Fruit fly (Drosophila melanogaster) whole organism, embryonic: ENCODE results near the gene swa.
A peak's percentile ranks its signal among the peaks of the same experiment; 100 is the strongest.
"Not testable (repeated sequence)": the region's sequence is repeated elsewhere in the genome, so short reads cannot be mapped to it uniquely, and the experiment has no call there.

Experiments used
- CG11398 ChIP-seq: fragments of 200-800 bp; sonication (Bioruptor generic); optimal IDR thresholded peaks from 2 replicates; lab custom pipeline; 2016; ENCODE audit warnings: missing biosample characterization, missing genetic modification characterization
- CG12391 ChIP-seq: fragments of 200-800 bp; sonication (Bioruptor generic); optimal IDR thresholded peaks from 3 replicates; lab custom pipeline; 2018; ENCODE audit warnings: missing biosample characterization, mild to moderate bottlenecking, missing genetic modification characterization, moderate library complexity
- CG14965 ChIP-seq: fragments of 200-800 bp; sonication (Bioruptor generic); optimal IDR thresholded peaks from 2 replicates; lab custom pipeline; 2016; ENCODE audit warnings: missing biosample characterization, missing genetic modification characterization, borderline replicate concordance
- CG15601 ChIP-seq: fragments of 200-800 bp; sonication (Bioruptor generic); optimal IDR thresholded peaks from 3 replicates; lab custom pipeline; 2019; ENCODE audit warnings: missing biosample characterization, mild to moderate bottlenecking, missing genetic modification characterization, moderate library complexity
- CG15696 ChIP-seq: fragments of 200-800 bp; sonication (Bioruptor generic); optimal IDR thresholded peaks from 2 replicates; lab custom pipeline; 2019; ENCODE audit warnings: missing biosample characterization, mild to moderate bottlenecking, missing genetic modification characterization, moderate library complexity
- CG16779 ChIP-seq: fragments of 200-800 bp; sonication (Bioruptor generic); IDR thresholded peaks from 2 replicates; pipeline ENCODE4 v1.3.6; 2022; ENCODE audit warnings: missing biosample characterization, missing genetic modification characterization
- CG16813 ChIP-seq: fragments of 200-800 bp; sonication (Bioruptor generic); IDR thresholded peaks from 3 replicates; pipeline ENCODE4 v1.3.6; 2022; ENCODE audit warnings: missing biosample characterization, missing genetic modification characterization; ENCODE audit not compliant: partially characterized antibody
- CG18011 ChIP-seq: fragments of 200-800 bp; sonication (Bioruptor generic); optimal IDR thresholded peaks from 2 replicates; lab custom pipeline; 2017; ENCODE audit warnings: missing biosample characterization, missing genetic modification characterization, mild to moderate bottlenecking, moderate library complexity, missing genotype
- CG31388 ChIP-seq: fragments of 200-800 bp; sonication (Bioruptor generic); optimal IDR thresholded peaks from 2 replicates; lab custom pipeline; 2016; ENCODE audit warnings: missing biosample characterization, missing genetic modification characterization
- CG3281 ChIP-seq: fragments of 200-800 bp; sonication (Bioruptor generic); optimal IDR thresholded peaks from 3 replicates; lab custom pipeline; 2017; ENCODE audit warnings: missing biosample characterization, mild to moderate bottlenecking, missing genetic modification characterization
- CG33213 ChIP-seq: fragments of 200-800 bp; sonication (Bioruptor generic); optimal IDR thresholded peaks from 3 replicates; lab custom pipeline; 2016; ENCODE audit warnings: missing biosample characterization, missing genetic modification characterization
- CG4730 ChIP-seq: fragments of 200-800 bp; sonication (Bioruptor generic); IDR thresholded peaks from 2 replicates; pipeline ENCODE4 v1.3.6; 2022; ENCODE audit warnings: missing biosample characterization, missing genetic modification characterization
- CG7372 ChIP-seq: fragments of 200-800 bp; sonication (Bioruptor generic); IDR thresholded peaks from 2 replicates; pipeline ENCODE4 v1.3.6; 2022; ENCODE audit warnings: missing biosample characterization, missing genetic modification characterization
- CG7745 ChIP-seq: fragments of 200-800 bp; sonication (Bioruptor generic); optimal IDR thresholded peaks from 2 replicates; lab custom pipeline; 2018; ENCODE audit warnings: missing biosample characterization, mild to moderate bottlenecking, missing genetic modification characterization, moderate library complexity
- CG7786 ChIP-seq: fragments of 200-800 bp; sonication (Bioruptor generic); optimal IDR thresholded peaks from 2 replicates; lab custom pipeline; 2016; ENCODE audit warnings: missing biosample characterization, missing genetic modification characterization
- CG7987 ChIP-seq: fragments of 200-800 bp; sonication (Bioruptor generic); optimal IDR thresholded peaks from 2 replicates; lab custom pipeline; 2018; ENCODE audit warnings: missing biosample characterization, mild to moderate bottlenecking, missing genetic modification characterization, moderate library complexity
- CG9437 ChIP-seq: fragments of 200-800 bp; sonication (Bioruptor generic); optimal IDR thresholded peaks from 2 replicates; lab custom pipeline; 2018; ENCODE audit warnings: missing biosample characterization, mild to moderate bottlenecking, missing genetic modification characterization
- CG9932 ChIP-seq: fragments of 200-800 bp; sonication (Bioruptor generic); IDR thresholded peaks from 2 replicates; pipeline ENCODE4 v1.3.6; 2022; ENCODE audit warnings: missing biosample characterization, missing genetic modification characterization
- CoRest ChIP-seq: fragments of 200-800 bp; sonication (Bioruptor generic); optimal IDR thresholded peaks from 3 replicates; lab custom pipeline; 2018; ENCODE audit warnings: missing biosample characterization, mild to moderate bottlenecking, missing genetic modification characterization, moderate library complexity
- D ChIP-seq, 2 experiments: fragments of 200-800 bp in 1 of 2; fragments of >200 bp in 1 of 2; sonication (Bioruptor generic) in 1 of 2; optimal IDR thresholded peaks; 2 replicates in 1 of 2; 3 replicates in 1 of 2; lab custom pipeline; 2017; ENCODE audit warnings: mild to moderate bottlenecking in 1 of 2, missing biosample characterization in 1 of 2, missing genetic modification characterization in 1 of 2, missing genetic modification reagents in 1 of 2
- Fer2 ChIP-seq: fragments of 200-800 bp; sonication (Bioruptor generic); optimal IDR thresholded peaks from 2 replicates; lab custom pipeline; 2018; ENCODE audit warnings: missing biosample characterization, mild to moderate bottlenecking, missing genetic modification characterization, moderate library complexity
- Gsc ChIP-seq: fragments of 200-800 bp; sonication (Bioruptor generic); IDR thresholded peaks from 2 replicates; pipeline ENCODE4 v1.3.6; 2022; ENCODE audit warnings: missing biosample characterization, missing genetic modification characterization
- H2.0 ChIP-seq: fragments of 200-800 bp; sonication (Bioruptor generic); IDR thresholded peaks from 2 replicates; pipeline ENCODE4 v1.3.6; 2022; ENCODE audit warnings: missing biosample characterization, missing genetic modification characterization
- Hr39 ChIP-seq: fragments of >200 bp; optimal IDR thresholded peaks from 2 replicates; lab custom pipeline; 2017
- Kr ChIP-seq: fragments of 200-800 bp; sonication (Bioruptor generic); optimal IDR thresholded peaks from 2 replicates; lab custom pipeline; 2017; ENCODE audit warnings: missing biosample characterization, mild to moderate bottlenecking, missing genetic modification characterization
- NC2α ChIP-seq: fragments of 200-800 bp; sonication (Bioruptor generic); optimal IDR thresholded peaks from 2 replicates; lab custom pipeline; 2016; ENCODE audit warnings: missing biosample characterization, missing genetic modification characterization
- NC2β ChIP-seq: fragments of 200-800 bp; sonication (Bioruptor generic); optimal IDR thresholded peaks from 2 replicates; lab custom pipeline; 2016; ENCODE audit warnings: missing biosample characterization, missing genetic modification characterization
- PHDP ChIP-seq: fragments of 200-800 bp; sonication (Bioruptor generic); optimal IDR thresholded peaks from 3 replicates; lab custom pipeline; 2018; ENCODE audit warnings: missing biosample characterization, mild to moderate bottlenecking, missing genetic modification characterization, moderate library complexity
- Ravus ChIP-seq: fragments of 200-800 bp; sonication (Bioruptor generic); IDR thresholded peaks from 2 replicates; pipeline ENCODE4 v1.3.6; 2022; ENCODE audit warnings: missing biosample characterization, missing genetic modification characterization
- Spps ChIP-seq: fragments of 200-800 bp; sonication (Bioruptor generic); optimal IDR thresholded peaks from 2 replicates; lab custom pipeline; 2018; ENCODE audit warnings: missing biosample characterization, mild to moderate bottlenecking, missing genetic modification characterization
- Vsx1 ChIP-seq: fragments of 200-800 bp; sonication (Bioruptor generic); optimal IDR thresholded peaks from 2 replicates; lab custom pipeline; 2017; ENCODE audit warnings: missing biosample characterization, mild to moderate bottlenecking, missing genetic modification characterization, missing genetic modification reagents
- amos ChIP-seq: fragments of 200-800 bp; sonication (Bioruptor generic); IDR thresholded peaks from 2 replicates; pipeline ENCODE4 v1.3.6; 2022; ENCODE audit warnings: missing biosample characterization, missing genetic modification characterization; ENCODE audit not compliant: partially characterized antibody
- az2 ChIP-seq: fragments of 200-800 bp; sonication (Bioruptor generic); optimal IDR thresholded peaks from 3 replicates; lab custom pipeline; 2016; ENCODE audit warnings: missing biosample characterization, missing genetic modification characterization
- cg ChIP-seq: fragments of 200-800 bp; sonication (Bioruptor generic); optimal IDR thresholded peaks from 3 replicates; lab custom pipeline; 2019; ENCODE audit warnings: missing biosample characterization, mild to moderate bottlenecking, missing genetic modification characterization, moderate library complexity
- ci ChIP-seq: fragments of 200-800 bp; sonication (Bioruptor generic); IDR thresholded peaks from 3 replicates; pipeline ENCODE4 v1.3.6; 2022; ENCODE audit warnings: missing biosample characterization, missing genetic modification characterization
- corto ChIP-seq: fragments of 200-800 bp; sonication (Bioruptor generic); optimal IDR thresholded peaks from 2 replicates; lab custom pipeline; 2016; ENCODE audit warnings: missing biosample characterization, mild to moderate bottlenecking, missing genetic modification characterization, moderate library complexity
- crp ChIP-seq, 2 experiments: fragments of 200-800 bp; sonication (Bioruptor generic); optimal IDR thresholded peaks; 2 replicates in 1 of 2; 3 replicates in 1 of 2; lab custom pipeline; 2017; ENCODE audit warnings: missing biosample characterization in 2 of 2, missing genetic modification characterization in 2 of 2, mild to moderate bottlenecking in 1 of 2, moderate library complexity in 1 of 2
- fu2 ChIP-seq: fragments of 200-800 bp; sonication (Bioruptor generic); optimal IDR thresholded peaks from 2 replicates; lab custom pipeline; 2016; ENCODE audit warnings: missing biosample characterization, missing genetic modification characterization
- hkb ChIP-seq, 2 experiments: fragments of 200-800 bp in 1 of 2; fragments of >200 bp in 1 of 2; sonication (Bioruptor generic) in 1 of 2; IDR thresholded peaks in 1 of 2; optimal IDR thresholded peaks in 1 of 2; 2 replicates each; pipeline versions ENCODE4 v1.3.6 to Lab custom; 2017 to 2022; ENCODE audit warnings: missing biosample characterization in 1 of 2, missing genetic modification characterization in 1 of 2
- kni ChIP-seq: fragments of 200-800 bp; sonication (Bioruptor generic); optimal IDR thresholded peaks from 3 replicates; lab custom pipeline; 2017; ENCODE audit warnings: mild to moderate bottlenecking, missing biosample characterization, missing genetic modification reagents, missing genetic modification characterization
- mirr ChIP-seq: fragments of 200-800 bp; sonication (Bioruptor generic); optimal IDR thresholded peaks from 3 replicates; lab custom pipeline; 2018; ENCODE audit warnings: missing biosample characterization, mild to moderate bottlenecking, missing genetic modification characterization
- p53 ChIP-seq: fragments of 200-800 bp; sonication (Bioruptor generic); optimal IDR thresholded peaks from 2 replicates; lab custom pipeline; 2016; ENCODE audit warnings: missing biosample characterization, missing genetic modification characterization
- schlank ChIP-seq: fragments of 200-800 bp; sonication (Bioruptor generic); optimal IDR thresholded peaks from 2 replicates; lab custom pipeline; 2018; ENCODE audit warnings: missing biosample characterization, mild to moderate bottlenecking, missing genetic modification characterization
- sd ChIP-seq: fragments of 200-800 bp; sonication (Bioruptor generic); optimal IDR thresholded peaks from 3 replicates; lab custom pipeline; 2018; ENCODE audit warnings: missing biosample characterization, mild to moderate bottlenecking, missing genetic modification characterization, moderate library complexity
- trh ChIP-seq: fragments of 200-800 bp; sonication (Bioruptor generic); optimal IDR thresholded peaks from 2 replicates; lab custom pipeline; 2016; ENCODE audit warnings: missing biosample characterization, missing genetic modification characterization

swa gene

dm6 chrX:6365632-6366356 lies at the start of gene swa, which contains the start of gene Marf (continued):
- TF ChIP-seq p53 (GFP tag; lab: Kevin White, UChicago) (no peak), trh (GFP tag; lab: Kevin White, UChicago) (no peak), CG18011 (GFP tag; lab: Kevin White, UChicago) (peak; percentile 56), fu2 (GFP tag; lab: Kevin White, UChicago) (no peak), CG14965 (no peak), H2.0 (GFP tag; lab: Robert Waterston, UW) (no peak), CG7745 (tag; lab: Kevin White, UChicago) (no peak), Fer2 (no peak), corto (GFP tag; lab: Kevin White, UChicago) (no peak), sd (tag; lab: Kevin White, UChicago) (no peak), Vsx1 (no peak), CG7372 (GFP tag; lab: Robert Waterston, UW) (no peak), CG15696 (tag; lab: Kevin White, UChicago) (no peak), CG7786 (GFP tag; lab: Kevin White, UChicago) (no peak), CG9437 (GFP tag; lab: Kevin White, UChicago) (no peak), CG7987 (no peak), az2 (GFP tag; lab: Kevin White, UChicago) (no peak), hkb (optimal IDR thresholded peaks at IDR 0.05; lab: Kevin White, UChicago) (no peak), hkb (GFP tag; IDR thresholded peaks at IDR 0.05; lab: Robert Waterston, UW) (no peak), CG33213 (no peak), Ravus (GFP tag; lab: Robert Waterston, UW) (no peak), CoRest (tag; lab: Kevin White, UChicago) (peak; percentile 40), schlank (tag; lab: Kevin White, UChicago) (no peak), CG15601 (tag; lab: Kevin White, UChicago) (no peak), CG4730 (no peak), amos (GFP tag; lab: Robert Waterston, UW) (no peak), Spps (tag; lab: Kevin White, UChicago) (no peak), CG16813 (GFP tag; lab: Robert Waterston, UW) (no peak)

- not testable (repeated sequence) for TF ChIP-seq NC2α (GFP tag; lab: Kevin White, UChicago); ci (GFP tag; lab: Robert Waterston, UW); CG9932 (GFP tag; lab: Robert Waterston, UW)
Measured at dm6 chrX:6400000-6400399, 34.5 kb upstream of the swa start, which contains the start of gene CG33669. Gene CG33669, minus strand, starts transcription at chrX:6400100.

- TF ChIP-seq CG3281 (GFP tag; lab: Kevin White, UChicago); CG31388; Kr: not testable (repeated sequence)
Measured at dm6 chrX:6383920-6384319, 18.4 kb upstream of the swa start, which contains the start of gene CG33664. Gene CG33664, plus strand, starts transcription at chrX:6384220.

dm6 chrX:6376748-6377147 lies 11.2 kb upstream of the swa start:
- TF ChIP-seq NC2β (GFP tag; lab: Kevin White, UChicago) (no peak), CG16779 (GFP tag; lab: Robert Waterston, UW) (no peak), Gsc (GFP tag; lab: Robert Waterston, UW) (no peak), mirr (no peak), CG12391 (tag; lab: Kevin White, UChicago) (peak; percentile 14), kni (no peak), PHDP (tag; lab: Kevin White, UChicago) (peak; percentile 24), cg (no peak), CG11398 (GFP tag; lab: Kevin White, UChicago) (no peak), D (optimal IDR thresholded peaks at IDR 0.05; lab: Kevin White, UChicago) (no peak), D (GFP tag; optimal IDR thresholded peaks at IDR 0.05; lab: Kevin White, UChicago) (no peak), Hr39 (no peak), crp (GFP tag; optimal IDR thresholded peaks at IDR 0.05; lab: Kevin White, UChicago) (no peak)
